Worm (Caenorhabditis elegans) whole organism, L1 larva: ENCODE results near the gene snai-1.

ENCODE experiments used
- C16A3.4 ChIP-seq: fragments of 150-350 bp; optimal IDR thresholded peaks from 2 replicates; lab custom pipeline; 2014; ENCODE audit warnings: missing biosample characterization, missing genetic modification characterization
- aha-1 ChIP-seq: fragments of 150-350 bp; optimal IDR thresholded peaks from 2 replicates; lab custom pipeline; 2014; ENCODE audit warnings: missing biosample characterization, missing genetic modification characterization
- aly-2 ChIP-seq: fragments of 150-350 bp; optimal IDR thresholded peaks from 2 replicates; lab custom pipeline; 2014; ENCODE audit warnings: missing biosample characterization, missing genetic modification characterization
- blmp-1 ChIP-seq: fragments of 150-350 bp; optimal IDR thresholded peaks from 2 replicates; lab custom pipeline; 2014; ENCODE audit warnings: missing biosample characterization, missing genetic modification characterization
- egl-27 ChIP-seq, 2 experiments: fragments of 150-350 bp in 1 of 2; sonication (generic microtip); optimal IDR thresholded peaks; 3 replicates each; lab custom pipeline; 2017 to 2018; ENCODE audit warnings: missing biosample characterization in 2 of 2, missing genetic modification characterization in 2 of 2, missing genetic modification reagents in 2 of 2
- lin-14 ChIP-seq: fragments of 200-800 bp; sonication (Bioruptor generic); optimal IDR thresholded peaks from 2 replicates; lab custom pipeline; 2018; ENCODE audit warnings: mild to moderate bottlenecking, missing genetic modification characterization, moderate library complexity, missing compliant biosample characterization
- mep-1 ChIP-seq: fragments of 150-350 bp; optimal IDR thresholded peaks from 2 replicates; lab custom pipeline; 2014; ENCODE audit warnings: missing biosample characterization, missing genetic modification characterization
- nhr-12 ChIP-seq: sonication (generic microtip); optimal IDR thresholded peaks from 2 replicates; lab custom pipeline; 2017; ENCODE audit warnings: missing biosample characterization, missing genetic modification characterization
- nhr-28 ChIP-seq: fragments of 150-350 bp; optimal IDR thresholded peaks from 2 replicates; lab custom pipeline; 2014; ENCODE audit warnings: missing biosample characterization, missing genetic modification characterization
- snpc-4 ChIP-seq: fragments of 150-350 bp; optimal IDR thresholded peaks from 2 replicates; lab custom pipeline; 2014; ENCODE audit warnings: missing biosample characterization, missing genetic modification characterization
- unc-130 ChIP-seq: fragments of 150-350 bp; optimal IDR thresholded peaks from 2 replicates; lab custom pipeline; 2017; ENCODE audit warnings: missing biosample characterization, missing genetic modification characterization, inconsistent platforms
- unc-98 ChIP-seq: fragments of 200-800 bp; sonication (Bioruptor generic); IDR thresholded peaks from 2 replicates; pipeline ENCODE4 v1.3.6; 2022; ENCODE audit warnings: missing genetic modification characterization, missing compliant biosample characterization
- ztf-4 ChIP-seq: fragments of 150-350 bp; optimal IDR thresholded peaks from 2 replicates; lab custom pipeline; 2014; ENCODE audit warnings: missing biosample characterization, missing genetic modification characterization

ce11 chrIV:274185-274584 is 39.3 kb downstream of the snai-1 start, which contains the start of gene sma-10:
- TF ChIP-seq unc-130 (tag; lab: Kevin White, UChicago): no peak
- TF ChIP-seq lin-14 (GFP tag; lab: Kevin White, UChicago): peak; percentile 68
- TF ChIP-seq C16A3.4 (tag; lab: Kevin White, UChicago): no peak
- TF ChIP-seq snpc-4 (tag; lab: Kevin White, UChicago): no peak
- TF ChIP-seq mep-1 (tag; lab: Kevin White, UChicago): peak; percentile 28
- TF ChIP-seq nhr-28 (tag; lab: Kevin White, UChicago): no peak
- TF ChIP-seq aly-2 (tag; lab: Kevin White, UChicago): no peak
- no peak for TF ChIP-seq aha-1
- no peak for TF ChIP-seq unc-98 (GFP tag; lab: Robert Waterston, UW)
- no peak for TF ChIP-seq egl-27 (tag; optimal IDR thresholded peaks at IDR 0.05; lab: Kevin White, UChicago)
- TF ChIP-seq ztf-4 (tag; lab: Kevin White, UChicago): no peak
- peak; percentile 63 for TF ChIP-seq blmp-1 (tag; lab: Kevin White, UChicago)
- TF ChIP-seq nhr-12: no peak
